Fruit fly (Drosophila melanogaster) whole organism, embryonic: ENCODE data around the gene CG45099.

Experiments
- Ada2b ChIP-seq: fragments of 200-800 bp; sonication (Bioruptor generic); IDR thresholded peaks from 2 replicates; pipeline ENCODE4 v1.3.6; 2022; ENCODE audit warnings: missing biosample characterization, missing genetic modification characterization
- Aef1 ChIP-seq: fragments of 200-800 bp; sonication (Bioruptor generic); IDR thresholded peaks from 3 replicates; pipeline ENCODE4 v1.3.6; 2022; ENCODE audit warnings: missing biosample characterization, missing genetic modification characterization
- Asciz ChIP-seq: fragments of 200-800 bp; sonication (Bioruptor generic); optimal IDR thresholded peaks from 2 replicates; lab custom pipeline; 2017; ENCODE audit warnings: missing biosample characterization, mild to moderate bottlenecking, missing genetic modification characterization, missing genetic modification reagents
- Bgb ChIP-seq: fragments of 200-800 bp; sonication (Bioruptor generic); IDR thresholded peaks from 2 replicates; pipeline ENCODE4 v1.3.6; 2022; ENCODE audit warnings: missing biosample characterization, missing genetic modification characterization; ENCODE audit not compliant: partially characterized antibody
- CG10462 ChIP-seq: fragments of 200-800 bp; sonication (Bioruptor generic); optimal IDR thresholded peaks from 2 replicates; lab custom pipeline; 2016; ENCODE audit warnings: missing biosample characterization, missing genetic modification characterization
- CG10654 ChIP-seq: fragments of 200-800 bp; sonication (Bioruptor generic); optimal IDR thresholded peaks from 2 replicates; lab custom pipeline; 2016; ENCODE audit warnings: missing biosample characterization, missing genetic modification characterization
- CG11560 ChIP-seq: fragments of 200-800 bp; sonication (Bioruptor generic); IDR thresholded peaks from 3 replicates; pipeline ENCODE4 v1.3.6; 2022; ENCODE audit warnings: missing biosample characterization, missing genetic modification characterization
- CG14710 ChIP-seq: fragments of 200-800 bp; sonication (Bioruptor generic); optimal IDR thresholded peaks from 3 replicates; lab custom pipeline; 2019; ENCODE audit warnings: missing biosample characterization, mild to moderate bottlenecking, missing genetic modification characterization, moderate library complexity
- CG15011 ChIP-seq: fragments of 200-800 bp; sonication (Bioruptor generic); optimal IDR thresholded peaks from 3 replicates; lab custom pipeline; 2018; ENCODE audit warnings: missing biosample characterization, mild to moderate bottlenecking, missing genetic modification characterization
- CG15073 ChIP-seq: fragments of 200-800 bp; sonication (Bioruptor generic); optimal IDR thresholded peaks from 2 replicates; lab custom pipeline; 2016; ENCODE audit warnings: missing biosample characterization, missing genetic modification characterization
- CG15269 ChIP-seq: fragments of 200-800 bp; sonication (Bioruptor generic); optimal IDR thresholded peaks from 2 replicates; lab custom pipeline; 2018; ENCODE audit warnings: missing biosample characterization, mild to moderate bottlenecking, missing genetic modification characterization, moderate library complexity
- CG15514 ChIP-seq: fragments of 200-800 bp; sonication (Bioruptor generic); optimal IDR thresholded peaks from 3 replicates; lab custom pipeline; 2017; ENCODE audit warnings: missing biosample characterization, missing genetic modification characterization, mild to moderate bottlenecking, moderate library complexity, missing genetic modification reagents
- CG1602 ChIP-seq: fragments of 200-800 bp; sonication (Bioruptor generic); optimal IDR thresholded peaks from 3 replicates; lab custom pipeline; 2016; ENCODE audit warnings: missing biosample characterization, missing genetic modification characterization
- CG17568 ChIP-seq: fragments of 200-800 bp; sonication (Bioruptor generic); optimal IDR thresholded peaks from 2 replicates; lab custom pipeline; 2018; ENCODE audit warnings: missing biosample characterization, mild to moderate bottlenecking, missing genetic modification characterization, moderate library complexity
- CG18619 ChIP-seq: fragments of 200-800 bp; sonication (Bioruptor generic); optimal IDR thresholded peaks from 3 replicates; lab custom pipeline; 2017; ENCODE audit warnings: missing biosample characterization, mild to moderate bottlenecking, missing genetic modification characterization
- CG18764 ChIP-seq: fragments of 200-800 bp; sonication (Bioruptor generic); optimal IDR thresholded peaks from 3 replicates; lab custom pipeline; 2016; ENCODE audit warnings: missing biosample characterization, missing genetic modification characterization
- CG32772 ChIP-seq: fragments of 200-800 bp; sonication (Bioruptor generic); IDR thresholded peaks from 2 replicates; pipeline ENCODE4 v1.3.6; 2022; ENCODE audit warnings: missing biosample characterization, missing genetic modification characterization
- CG33213 ChIP-seq: fragments of 200-800 bp; sonication (Bioruptor generic); optimal IDR thresholded peaks from 3 replicates; lab custom pipeline; 2016; ENCODE audit warnings: missing biosample characterization, missing genetic modification characterization
- CG34376 ChIP-seq: fragments of 200-800 bp; sonication (Bioruptor generic); optimal IDR thresholded peaks from 2 replicates; lab custom pipeline; 2018; ENCODE audit warnings: missing biosample characterization, mild to moderate bottlenecking, missing genetic modification characterization
- CG3995 ChIP-seq: fragments of 200-800 bp; sonication (Bioruptor generic); optimal IDR thresholded peaks from 3 replicates; lab custom pipeline; 2016; ENCODE audit warnings: missing biosample characterization, missing genetic modification characterization
- CG4328 ChIP-seq: fragments of 200-800 bp; sonication (Bioruptor generic); optimal IDR thresholded peaks from 3 replicates; lab custom pipeline; 2017; ENCODE audit warnings: missing biosample characterization, missing genetic modification reagents, missing genetic modification characterization
- CG6683 ChIP-seq: fragments of 200-800 bp; sonication (Bioruptor generic); optimal IDR thresholded peaks from 2 replicates; lab custom pipeline; 2017; ENCODE audit warnings: missing biosample characterization, mild to moderate bottlenecking, missing genetic modification characterization, missing genetic modification reagents
- CG6765 ChIP-seq: fragments of 200-800 bp; sonication (Bioruptor generic); optimal IDR thresholded peaks from 3 replicates; lab custom pipeline; 2017; ENCODE audit warnings: missing biosample characterization, mild to moderate bottlenecking, missing genetic modification characterization
- CG8290 ChIP-seq, 3 experiments: fragments of 200-800 bp; sonication (Bioruptor generic); optimal IDR thresholded peaks; 2 replicates each; lab custom pipeline; 2016 to 2019; ENCODE audit warnings: missing biosample characterization in 3 of 3, missing genetic modification characterization in 3 of 3, mild to moderate bottlenecking in 2 of 3, moderate library complexity in 1 of 3
- CG8388 ChIP-seq: fragments of 200-800 bp; sonication (Bioruptor generic); optimal IDR thresholded peaks from 2 replicates; lab custom pipeline; 2019; ENCODE audit warnings: missing biosample characterization, mild to moderate bottlenecking, missing genetic modification characterization, moderate library complexity
- Elba2 ChIP-seq: fragments of 200-800 bp; sonication (Bioruptor generic); optimal IDR thresholded peaks from 3 replicates; lab custom pipeline; 2016; ENCODE audit warnings: missing biosample characterization, missing genetic modification characterization
- Fer3 ChIP-seq: fragments of 200-800 bp; sonication (Bioruptor generic); optimal IDR thresholded peaks from 2 replicates; lab custom pipeline; 2018; ENCODE audit warnings: missing biosample characterization, mild to moderate bottlenecking, missing genetic modification characterization, moderate library complexity
- Hand ChIP-seq: fragments of 200-800 bp; sonication (Bioruptor generic); optimal IDR thresholded peaks from 2 replicates; lab custom pipeline; 2017; ENCODE audit warnings: mild to moderate bottlenecking, missing biosample characterization, missing genetic modification reagents, missing genetic modification characterization
- Hr51 ChIP-seq, 2 experiments: fragments of 200-800 bp; sonication (Bioruptor generic); optimal IDR thresholded peaks; 2 replicates in 1 of 2; 3 replicates in 1 of 2; lab custom pipeline; 2016 to 2018; ENCODE audit warnings: missing biosample characterization in 2 of 2, missing genetic modification characterization in 2 of 2, mild to moderate bottlenecking in 1 of 2, moderate library complexity in 1 of 2
- Lim3 ChIP-seq: fragments of 200-800 bp; sonication (Bioruptor generic); IDR thresholded peaks from 2 replicates; pipeline ENCODE4 v1.3.6; 2022; ENCODE audit warnings: missing biosample characterization, missing genetic modification characterization
- NFAT ChIP-seq: fragments of 200-800 bp; sonication (Bioruptor generic); IDR thresholded peaks from 2 replicates; pipeline ENCODE4 v1.3.6; 2022; ENCODE audit warnings: missing biosample characterization, missing genetic modification characterization
- NK7.1 ChIP-seq: fragments of 200-800 bp; sonication (Bioruptor generic); optimal IDR thresholded peaks from 3 replicates; lab custom pipeline; 2016; ENCODE audit warnings: missing biosample characterization, missing genetic modification characterization
- Ssrp ChIP-seq: fragments of 200-800 bp; sonication (Bioruptor generic); optimal IDR thresholded peaks from 2 replicates; lab custom pipeline; 2018; ENCODE audit warnings: missing biosample characterization, mild to moderate bottlenecking, missing genetic modification characterization, moderate library complexity
- bbx ChIP-seq: fragments of 200-800 bp; sonication (Bioruptor generic); IDR thresholded peaks from 2 replicates; pipeline ENCODE4 v1.3.6; 2022; ENCODE audit warnings: missing biosample characterization, missing genetic modification characterization; ENCODE audit not compliant: partially characterized antibody
- chif ChIP-seq, 2 experiments: fragments of 200-800 bp; sonication (Bioruptor generic); optimal IDR thresholded peaks; 3 replicates each; lab custom pipeline; 2016; ENCODE audit warnings: missing biosample characterization in 2 of 2, missing genetic modification characterization in 2 of 2
- en ChIP-seq: fragments of 200-800 bp; sonication (Bioruptor generic); optimal IDR thresholded peaks from 2 replicates; lab custom pipeline; 2016; ENCODE audit warnings: missing biosample characterization, missing genetic modification characterization
- eyg ChIP-seq: fragments of 200-800 bp; sonication (Bioruptor generic); optimal IDR thresholded peaks from 3 replicates; lab custom pipeline; 2016; ENCODE audit warnings: missing biosample characterization, missing genetic modification characterization
- gce ChIP-seq: fragments of 200-800 bp; sonication (Bioruptor generic); IDR thresholded peaks from 3 replicates; pipeline ENCODE4 v1.3.6; 2022; ENCODE audit warnings: missing biosample characterization, missing genetic modification characterization
- insv ChIP-seq, 2 experiments: fragments of 200-800 bp; sonication (Bioruptor generic); optimal IDR thresholded peaks; 3 replicates each; lab custom pipeline; 2016 to 2018; ENCODE audit warnings: missing biosample characterization in 2 of 2, missing genetic modification characterization in 2 of 2
- lola ChIP-seq, 3 experiments: fragments of >200 bp in 2 of 3; fragments of 200-800 bp in 1 of 3; sonication (Bioruptor generic) in 1 of 3; optimal IDR thresholded peaks; 2 replicates each; lab custom pipeline; 2017 to 2019; ENCODE audit warnings: missing biosample characterization in 3 of 3, missing genetic modification characterization in 3 of 3, mild to moderate bottlenecking in 1 of 3, moderate library complexity in 1 of 3
- odd ChIP-seq: fragments of 200-800 bp; sonication (Bioruptor generic); optimal IDR thresholded peaks from 2 replicates; lab custom pipeline; 2017; ENCODE audit warnings: missing biosample characterization, mild to moderate bottlenecking, missing genetic modification characterization
- pan ChIP-seq, 4 experiments: fragments of >200 bp in 3 of 4; fragments of 200-800 bp in 1 of 4; sonication (Bioruptor generic) in 1 of 4; optimal IDR thresholded peaks in 3 of 4; IDR thresholded peaks in 1 of 4; 2 replicates each; pipeline versions ENCODE4 v1.3.6 to Lab custom; 2017 to 2022; ENCODE audit warnings: missing biosample characterization in 2 of 4, missing genetic modification characterization in 2 of 4, mixed read lengths in 1 of 4
- pum ChIP-seq: fragments of 200-800 bp; sonication (Bioruptor generic); optimal IDR thresholded peaks from 2 replicates; lab custom pipeline; 2016; ENCODE audit warnings: missing biosample characterization, missing genetic modification characterization
- rib ChIP-seq: fragments of 200-800 bp; sonication (Bioruptor generic); IDR thresholded peaks from 2 replicates; pipeline ENCODE4 v1.3.6; 2022; ENCODE audit warnings: missing biosample characterization, missing genetic modification characterization
- sc ChIP-seq, 3 experiments: fragments of >200 bp in 2 of 3; fragments of 200-800 bp in 1 of 3; sonication (Bioruptor generic) in 1 of 3; optimal IDR thresholded peaks; 2 replicates in 2 of 3; 3 replicates in 1 of 3; lab custom pipeline; 2017; ENCODE audit warnings: mild to moderate bottlenecking in 1 of 3, missing biosample characterization in 1 of 3, missing genetic modification characterization in 1 of 3, missing genetic modification reagents in 1 of 3
- seq ChIP-seq: fragments of 200-800 bp; sonication (Bioruptor generic); IDR thresholded peaks from 2 replicates; pipeline ENCODE4 v1.3.6; 2022; ENCODE audit warnings: missing biosample characterization, missing genetic modification characterization
- sima ChIP-seq: fragments of 200-800 bp; sonication (Bioruptor generic); optimal IDR thresholded peaks from 2 replicates; lab custom pipeline; 2016; ENCODE audit warnings: missing biosample characterization, missing genetic modification characterization
- ttk ChIP-seq: fragments of 200-800 bp; sonication (Bioruptor generic); IDR thresholded peaks from 2 replicates; pipeline ENCODE4 v2.1.2; 2022; ENCODE audit warnings: missing biosample characterization, missing genetic modification characterization

The CG45099 gene

dm6 chr3R:22023041-22023626 lies 11.0 kb downstream of the CG45099 start, which contains the start of the genes Mitofilin and mRpL35 (continued):
- TF ChIP-seq lola (GFP tag; optimal IDR thresholded peaks at IDR 0.05; lab: Kevin White, UChicago) (peak in 1 of 3 experiments; percentile 53), sima (GFP tag; lab: Kevin White, UChicago) (no peak), CG1602 (GFP tag; lab: Kevin White, UChicago) (peak; percentile 49), CG34376 (GFP tag; lab: Kevin White, UChicago) (peak; percentile 17), CG6683 (GFP tag; lab: Kevin White, UChicago) (no peak), CG8388 (GFP tag; lab: Kevin White, UChicago) (no peak), CG10654 (GFP tag; lab: Kevin White, UChicago) (peak; percentile 12), CG17568 (GFP tag; lab: Kevin White, UChicago) (no peak), CG6765 (GFP tag; lab: Kevin White, UChicago) (no peak), CG15011 (no peak), pan (optimal IDR thresholded peaks at IDR 0.05; lab: Kevin White, UChicago) (no peak), pan (GFP tag; optimal IDR thresholded peaks at IDR 0.05 in 1 of 2, IDR thresholded peaks at IDR 0.05 in 1 of 2) (no peak), Aef1 (0 out of 3 replicates have a peak, but pooled peaks have one; percentile 17), Asciz (GFP tag; lab: Kevin White, UChicago) (no peak), CG11560 (tag; lab: Robert Waterston, UW) (no peak), bbx (GFP tag; lab: Robert Waterston, UW) (peak; percentile 53), Ssrp (tag; lab: Kevin White, UChicago) (peak; percentile 10), CG15514 (GFP tag; lab: Kevin White, UChicago) (no peak), CG18764 (GFP tag; lab: Kevin White, UChicago) (no peak), ttk (GFP tag; lab: Robert Waterston, UW) (no peak), odd (GFP tag; lab: Kevin White, UChicago) (no peak), pum (GFP tag; lab: Kevin White, UChicago) (peak; percentile 55), CG18619 (GFP tag; lab: Kevin White, UChicago) (peak; percentile 24), CG32772 (GFP tag; lab: Robert Waterston, UW) (no peak), eyg (no peak), Fer3 (no peak), gce (GFP tag; lab: Robert Waterston, UW) (no peak), CG10462 (GFP tag; lab: Kevin White, UChicago) (no peak), Lim3 (GFP tag; lab: Robert Waterston, UW) (no peak), Bgb (peak; percentile 54), CG3995 (GFP tag; lab: Kevin White, UChicago) (peak; percentile 19), NFAT (GFP tag; lab: Robert Waterston, UW) (peak; percentile 46; the same call in 1 of the 2 replicates), CG33213 (peak; percentile 26), CG15073 (GFP tag; lab: Kevin White, UChicago) (no peak), rib (GFP tag; lab: Robert Waterston, UW) (no peak), Ada2b (GFP tag; lab: Robert Waterston, UW) (no peak), Hr51 (GFP tag; optimal IDR thresholded peaks at IDR 0.05; lab: Kevin White, UChicago) (peak in 1 of 2 experiments; percentile 29), CG14710 (peak; percentile 64), Hand (no peak), seq (GFP tag; lab: Robert Waterston, UW) (no peak), insv (GFP tag; optimal IDR thresholded peaks at IDR 0.05; lab: Kevin White, UChicago) (peak in 1 of 2 experiments; percentile 25), Elba2 (GFP tag; lab: Kevin White, UChicago) (no peak), NK7.1 (GFP tag; lab: Kevin White, UChicago) (peak; percentile 24), CG8290 (GFP tag; optimal IDR thresholded peaks at IDR 0.05; lab: Kevin White, UChicago) (peak; percentile 55), CG8290 (tag; optimal IDR thresholded peaks at IDR 0.05; lab: Kevin White, UChicago) (peak in 1 of 2 experiments; percentile 48), CG4328 (GFP tag; lab: Kevin White, UChicago) (no peak), CG15269 (tag; lab: Kevin White, UChicago) (no peak), sc (optimal IDR thresholded peaks at IDR 0.05; lab: Kevin White, UChicago) (no peak), sc (GFP tag; optimal IDR thresholded peaks at IDR 0.05; lab: Kevin White, UChicago) (no peak), en (no peak), chif (GFP tag; optimal IDR thresholded peaks at IDR 0.05; lab: Kevin White, UChicago) (peak; percentile 36 to 52)
